Fruit fly (Drosophila melanogaster) whole organism, prepupa: ENCODE measurements around the gene jet.

Experiments
- CG10631 ChIP-seq: fragments of 200-800 bp; sonication (Bioruptor generic); optimal IDR thresholded peaks from 2 replicates; lab custom pipeline; 2016; ENCODE audit warnings: missing biosample characterization, missing genetic modification characterization
- CG11762 ChIP-seq: fragments of 200-800 bp; sonication (Bioruptor generic); optimal IDR thresholded peaks from 3 replicates; lab custom pipeline; 2016; ENCODE audit warnings: missing biosample characterization, missing genetic modification characterization; ENCODE audit not compliant: insufficient read depth
- CG16779 ChIP-seq: fragments of 200-800 bp; sonication (Bioruptor generic); optimal IDR thresholded peaks from 3 replicates; lab custom pipeline; 2017; ENCODE audit warnings: missing biosample characterization, mild to moderate bottlenecking, missing genetic modification characterization
- CG3919 ChIP-seq: fragments of 200-800 bp; sonication (Bioruptor generic); optimal IDR thresholded peaks from 3 replicates; lab custom pipeline; 2016; ENCODE audit warnings: missing biosample characterization, missing genetic modification characterization
- CG7368 ChIP-seq: fragments of 200-800 bp; sonication (Bioruptor generic); optimal IDR thresholded peaks from 3 replicates; lab custom pipeline; 2016; ENCODE audit warnings: missing biosample characterization, missing genetic modification characterization
- Eip78C ChIP-seq: fragments of 200-800 bp; sonication (Bioruptor generic); peaks from one replicate; lab custom pipeline; 2016; ENCODE audit warnings: missing biosample characterization, missing genetic modification characterization
- Gug ChIP-seq: fragments of 200-800 bp; sonication (Bioruptor generic); IDR thresholded peaks from 2 replicates; pipeline ENCODE4 v1.3.6; 2022; ENCODE audit warnings: missing biosample characterization, missing genetic modification characterization
- Hr39 ChIP-seq: fragments of 200-800 bp; sonication (Bioruptor generic); optimal IDR thresholded peaks from 2 replicates; lab custom pipeline; 2016; ENCODE audit warnings: missing biosample characterization, missing genetic modification characterization
- Met ChIP-seq: fragments of 200-800 bp; sonication (Bioruptor generic); optimal IDR thresholded peaks from 3 replicates; lab custom pipeline; 2016; ENCODE audit warnings: missing biosample characterization, missing genetic modification characterization
- OdsH ChIP-seq: fragments of 200-800 bp; sonication (Bioruptor generic); optimal IDR thresholded peaks from 3 replicates; lab custom pipeline; 2016; ENCODE audit warnings: missing biosample characterization, missing genetic modification characterization
- Sox15 ChIP-seq: fragments of 200-800 bp; sonication (Bioruptor generic); optimal IDR thresholded peaks from 3 replicates; lab custom pipeline; 2016; ENCODE audit warnings: missing biosample characterization, missing genetic modification characterization
- achi ChIP-seq: fragments of 200-800 bp; sonication (Bioruptor generic); optimal IDR thresholded peaks from 3 replicates; lab custom pipeline; 2016; ENCODE audit warnings: missing biosample characterization, missing genetic modification characterization
- salr ChIP-seq, 2 experiments: fragments of 200-800 bp; sonication (Bioruptor generic); optimal IDR thresholded peaks; 3 replicates each; lab custom pipeline; 2016 to 2018; ENCODE audit warnings: missing biosample characterization in 2 of 2, missing genetic modification characterization in 2 of 2, mild to moderate bottlenecking in 1 of 2

DNA sequence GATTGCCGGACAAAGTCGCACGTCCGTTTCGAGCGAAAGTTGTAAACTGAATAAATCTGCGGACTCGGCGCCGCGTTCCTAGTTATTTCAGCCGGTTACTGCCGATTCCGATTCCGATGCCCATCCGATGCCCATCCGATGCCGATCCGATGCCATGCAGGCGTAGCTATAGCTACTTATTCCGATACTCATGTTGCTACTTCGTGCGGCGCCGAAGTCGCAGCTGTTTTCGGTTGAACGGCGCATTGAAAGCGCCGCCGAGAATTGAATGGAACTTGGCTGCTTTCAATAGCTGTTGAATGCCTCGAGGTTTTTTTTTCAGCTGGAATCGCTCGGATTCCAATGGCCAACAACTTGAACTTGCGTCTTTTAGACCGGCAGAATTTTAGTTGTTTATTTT, 21.2 kb downstream of the jet start:
- TF ChIP-seq CG11762 (GFP tag; lab: Kevin White, UChicago) (no peak), salr (GFP tag; optimal IDR thresholded peaks at IDR 0.05; lab: Kevin White, UChicago) (no peak), Met (GFP tag; lab: Kevin White, UChicago) (no peak), CG3919 (no peak), Hr39 (GFP tag; lab: Kevin White, UChicago) (no peak), Gug (GFP tag; lab: Robert Waterston, UW) (no peak), Eip78C (GFP tag; lab: Kevin White, UChicago) (peak; percentile 30), CG10631 (GFP tag; lab: Kevin White, UChicago) (no peak), Sox15 (no peak), CG16779 (tag; lab: Kevin White, UChicago) (peak; percentile 19), achi (GFP tag; lab: Kevin White, UChicago) (no peak), CG7368 (GFP tag; lab: Kevin White, UChicago) (no peak), OdsH (GFP tag; lab: Kevin White, UChicago) (no peak)
